Worm (Caenorhabditis elegans) whole organism, late embryonic: Measurements from ENCODE around the gene ZK662.6.

Experiments
- C38D4.7 ChIP-seq: fragments of 200-800 bp; sonication (Bioruptor generic); optimal IDR thresholded peaks from 2 replicates; lab custom pipeline; 2018; ENCODE audit warnings: mild to moderate bottlenecking, missing genetic modification characterization, moderate library complexity, missing compliant biosample characterization
- F13H6.1 ChIP-seq: sonication (generic microtip); optimal IDR thresholded peaks from 2 replicates; lab custom pipeline; 2016; ENCODE audit warnings: missing genetic modification characterization, missing compliant biosample characterization
- ahr-1 ChIP-seq: sonication (generic microtip); optimal IDR thresholded peaks from 2 replicates; lab custom pipeline; 2016; ENCODE audit warnings: missing genetic modification characterization, missing compliant biosample characterization
- ama-1 ChIP-seq: fragments of 150-350 bp; optimal IDR thresholded peaks from 2 replicates; lab custom pipeline; 2014
- ceh-19 ChIP-seq: fragments of 200-800 bp; sonication (Bioruptor generic); optimal IDR thresholded peaks from 2 replicates; lab custom pipeline; 2018; ENCODE audit warnings: mild to moderate bottlenecking, missing genetic modification characterization, missing compliant biosample characterization
- ceh-2 ChIP-seq: sonication (generic microtip); optimal IDR thresholded peaks from 2 replicates; lab custom pipeline; 2016; ENCODE audit warnings: missing genotype, missing genetic modification characterization, missing compliant biosample characterization
- ceh-30 ChIP-seq: fragments of 150-350 bp; optimal IDR thresholded peaks from 2 replicates; lab custom pipeline; 2014; ENCODE audit warnings: missing biosample characterization, missing genetic modification characterization
- ceh-31 ChIP-seq: sonication (generic microtip); optimal IDR thresholded peaks from 2 replicates; lab custom pipeline; 2016; ENCODE audit warnings: missing genetic modification characterization, missing compliant biosample characterization
- ceh-34 ChIP-seq: sonication (generic microtip); optimal IDR thresholded peaks from 2 replicates; lab custom pipeline; 2016; ENCODE audit warnings: mild to moderate bottlenecking, missing genetic modification characterization, missing compliant biosample characterization
- ceh-45 ChIP-seq: fragments of 200-800 bp; sonication (Bioruptor generic); IDR thresholded peaks from 2 replicates; pipeline ENCODE4 v1.3.6; 2022; ENCODE audit warnings: missing genetic modification reagents, missing genetic modification characterization, missing compliant biosample characterization
- ceh-6 ChIP-seq: fragments of 200-800 bp; sonication (Bioruptor generic); optimal IDR thresholded peaks from 2 replicates; lab custom pipeline; 2018; ENCODE audit warnings: mild to moderate bottlenecking, missing genetic modification characterization, missing compliant biosample characterization
- ceh-9 ChIP-seq: sonication (generic microtip); optimal IDR thresholded peaks from 2 replicates; lab custom pipeline; 2016; ENCODE audit warnings: mild to moderate bottlenecking, missing genetic modification characterization, inconsistent platforms, missing compliant biosample characterization
- che-1 ChIP-seq: sonication (generic microtip); optimal IDR thresholded peaks from 2 replicates; lab custom pipeline; 2016; ENCODE audit warnings: mild to moderate bottlenecking, missing genetic modification characterization, missing compliant biosample characterization
- dmd-4 ChIP-seq: sonication (generic microtip); optimal IDR thresholded peaks from 2 replicates; lab custom pipeline; 2016; ENCODE audit warnings: borderline replicate concordance, missing genetic modification characterization, missing compliant biosample characterization
- dve-1 ChIP-seq: sonication (generic microtip); optimal IDR thresholded peaks from 2 replicates; lab custom pipeline; 2017; ENCODE audit warnings: antibody characterized with exemption, mild to moderate bottlenecking, missing genetic modification characterization, missing compliant biosample characterization
- elt-2 ChIP-seq: sonication (generic microtip); optimal IDR thresholded peaks from 2 replicates; lab custom pipeline; 2016; ENCODE audit warnings: missing genetic modification reagents, missing genetic modification characterization, missing compliant biosample characterization
- elt-4 ChIP-seq: sonication (generic microtip); optimal IDR thresholded peaks from 2 replicates; lab custom pipeline; 2016; ENCODE audit warnings: missing genetic modification characterization, missing compliant biosample characterization
- fax-1 ChIP-seq: sonication (generic microtip); optimal IDR thresholded peaks from 2 replicates; lab custom pipeline; 2016; ENCODE audit warnings: missing genotype, missing genetic modification characterization, missing compliant biosample characterization
- gmeb-2 ChIP-seq: sonication (generic microtip); optimal IDR thresholded peaks from 2 replicates; lab custom pipeline; 2016; ENCODE audit warnings: missing genetic modification characterization, inconsistent platforms, missing compliant biosample characterization
- hlh-13 ChIP-seq: fragments of 200-800 bp; sonication (Bioruptor generic); optimal IDR thresholded peaks from 2 replicates; lab custom pipeline; 2018; ENCODE audit warnings: mild to moderate bottlenecking, missing genetic modification characterization, missing compliant biosample characterization
- hlh-30 ChIP-seq: sonication (generic microtip); optimal IDR thresholded peaks from 2 replicates; lab custom pipeline; 2017; ENCODE audit warnings: antibody characterized with exemption, missing genetic modification characterization, missing compliant biosample characterization; ENCODE audit not compliant: insufficient read depth
- hlh-8 ChIP-seq: sonication (generic microtip); optimal IDR thresholded peaks from 2 replicates; lab custom pipeline; 2016; ENCODE audit warnings: missing genotype, missing genetic modification characterization, missing compliant biosample characterization
- madf-2 ChIP-seq: sonication (generic microtip); optimal IDR thresholded peaks from 2 replicates; lab custom pipeline; 2017; ENCODE audit warnings: missing genetic modification characterization, missing compliant biosample characterization
- mec-3 ChIP-seq: sonication (generic microtip); optimal IDR thresholded peaks from 2 replicates; lab custom pipeline; 2016; ENCODE audit warnings: borderline replicate concordance, missing genetic modification characterization, missing compliant biosample characterization
- nhr-232 ChIP-seq: sonication (generic microtip); optimal IDR thresholded peaks from 2 replicates; lab custom pipeline; 2016; ENCODE audit warnings: missing genetic modification characterization, missing compliant biosample characterization
- pha-4 ChIP-seq: fragments of 150-350 bp; optimal IDR thresholded peaks from 2 replicates; lab custom pipeline; 2018; ENCODE audit warnings: missing biosample characterization, missing genetic modification reagents, missing genetic modification characterization
- pros-1 ChIP-seq: fragments of 150-350 bp; optimal IDR thresholded peaks from 2 replicates; lab custom pipeline; 2014; ENCODE audit warnings: missing biosample characterization, missing genetic modification reagents, missing genetic modification characterization
- ref-2 ChIP-seq: sonication (generic microtip); optimal IDR thresholded peaks from 2 replicates; lab custom pipeline; 2016; ENCODE audit warnings: missing genetic modification characterization, missing compliant biosample characterization
- rnt-1 ChIP-seq: sonication (generic microtip); optimal IDR thresholded peaks from 2 replicates; lab custom pipeline; 2016; ENCODE audit warnings: missing genetic modification characterization, missing compliant biosample characterization
- sox-2 ChIP-seq: fragments of 200-800 bp; sonication (Bioruptor generic); IDR thresholded peaks from 2 replicates; pipeline ENCODE4 v1.3.6; 2022; ENCODE audit warnings: missing genetic modification reagents, missing genetic modification characterization, missing compliant biosample characterization
- sox-4 ChIP-seq: sonication (generic microtip); optimal IDR thresholded peaks from 2 replicates; lab custom pipeline; 2017; ENCODE audit warnings: mild to moderate bottlenecking, missing genetic modification characterization, inconsistent platforms, missing compliant biosample characterization
- syd-9 ChIP-seq: sonication (generic microtip); optimal IDR thresholded peaks from 2 replicates; lab custom pipeline; 2016; ENCODE audit warnings: mild to moderate bottlenecking, missing genetic modification characterization, moderate library complexity, missing compliant biosample characterization
- ttx-3 ChIP-seq: sonication (generic microtip); optimal IDR thresholded peaks from 2 replicates; lab custom pipeline; 2016; ENCODE audit warnings: missing genetic modification reagents, missing genetic modification characterization, missing compliant biosample characterization
- unc-3 ChIP-seq, 2 experiments: fragments of 200-800 bp in 1 of 2; sonication (Bioruptor generic) in 1 of 2; sonication (generic microtip) in 1 of 2; conservative IDR thresholded peaks in 1 of 2; optimal IDR thresholded peaks in 1 of 2; 2 replicates each; pipeline versions ENCODE4 v1.3.6 to Lab custom; 2016 to 2022; ENCODE audit warnings: missing compliant biosample characterization in 2 of 2, missing genetic modification characterization in 2 of 2, missing genetic modification reagents in 1 of 2
- unc-42 ChIP-seq: sonication (generic microtip); optimal IDR thresholded peaks from 2 replicates; lab custom pipeline; 2016; ENCODE audit warnings: missing genotype, missing genetic modification characterization, missing compliant biosample characterization
- unc-55 ChIP-seq: sonication (generic microtip); optimal IDR thresholded peaks from 2 replicates; lab custom pipeline; 2017; ENCODE audit warnings: missing biosample characterization, missing genetic modification reagents, missing genetic modification characterization
- ztf-16 ChIP-seq: sonication (generic microtip); optimal IDR thresholded peaks from 2 replicates; lab custom pipeline; 2017; ENCODE audit warnings: missing genetic modification characterization, missing compliant biosample characterization

The ZK662.6 gene

ce11 chrX:15707366-15707892 is 11.0 kb upstream of the ZK662.6 start (continued):
- TF ChIP-seq unc-55 (GFP tag; lab: Kevin White, UChicago), result peak; percentile 63
- TF ChIP-seq ceh-45 (GFP tag; lab: Robert Waterston, UW), result 0 out of 2 replicates have a peak, but pooled peaks have one; percentile 25
- peak; percentile 47 for TF ChIP-seq ttx-3
- no peak for TF ChIP-seq ceh-6 (GFP tag; lab: Kevin White, UChicago)
- peak; percentile 76 for TF ChIP-seq unc-42 (tag; lab: Kevin White, UChicago)
- TF ChIP-seq C38D4.7 (GFP tag; lab: Kevin White, UChicago), result no peak
- peak; percentile 85 for TF ChIP-seq hlh-30 (tag; lab: Kevin White, UChicago)
- peak; percentile 63 for TF ChIP-seq ceh-30 (tag; lab: Kevin White, UChicago)
- TF ChIP-seq F13H6.1, result peak; percentile 92
- TF ChIP-seq syd-9 (tag; lab: Kevin White, UChicago), result peak; percentile 58
- peak; percentile 83 for TF ChIP-seq ceh-19
- TF ChIP-seq ceh-31 (tag; lab: Kevin White, UChicago), result peak; percentile 97
- peak; percentile 26 for TF ChIP-seq gmeb-2
- TF ChIP-seq ama-1, result no peak
- no peak for TF ChIP-seq hlh-8 (tag; lab: Kevin White, UChicago)
- TF ChIP-seq dmd-4 (tag; lab: Kevin White, UChicago), result no peak
- peak; percentile 68 for TF ChIP-seq ceh-2 (tag; lab: Kevin White, UChicago)
- TF ChIP-seq, all 69 proteins: peak for 32

ce11 chrX:15707913-15708312 is 10.5 kb upstream of the ZK662.6 start, which contains the start of gene nhr-48:
Gene nhr-48, plus strand, starts transcription at chrX:15708213.
- no peak for TF ChIP-seq syd-9 (tag; lab: Kevin White, UChicago)
- no peak for TF ChIP-seq gmeb-2
- no peak for TF ChIP-seq hlh-8 (tag; lab: Kevin White, UChicago)
- TF ChIP-seq rnt-1 (tag; lab: Kevin White, UChicago), result no peak
- TF ChIP-seq elt-2 (tag; lab: Kevin White, UChicago), result no peak
- no peak for TF ChIP-seq F13H6.1
- TF ChIP-seq fax-1 (tag; lab: Kevin White, UChicago), result no peak
- no peak for TF ChIP-seq nhr-232 (tag; lab: Kevin White, UChicago)
- TF ChIP-seq ceh-34 (tag; lab: Kevin White, UChicago), result no peak
- TF ChIP-seq ref-2 (tag; lab: Kevin White, UChicago), result no peak
- TF ChIP-seq che-1 (tag; lab: Kevin White, UChicago), result no peak
- TF ChIP-seq, all 69 proteins: peak for 0

DNA sequence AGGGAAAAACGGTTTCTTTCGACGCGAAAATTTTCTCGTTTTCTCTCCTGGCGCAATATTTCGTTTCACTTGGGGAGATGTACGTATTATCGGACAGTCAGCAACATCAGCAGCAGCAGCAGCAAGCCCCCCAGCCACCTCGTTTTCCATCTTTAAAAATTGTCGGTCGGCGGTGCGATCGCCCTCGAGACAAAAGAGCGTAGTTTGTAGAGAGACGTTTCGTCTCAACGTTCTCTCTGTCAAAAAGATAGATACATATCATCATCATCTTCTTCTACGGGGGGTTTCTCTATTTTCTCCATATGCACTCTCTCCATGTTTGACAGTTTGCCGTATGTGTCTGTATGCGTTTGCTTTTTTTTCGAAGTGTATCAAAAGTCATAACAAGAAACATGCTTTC is 8.8 kb upstream of the ZK662.6 start:
- TF ChIP-seq gmeb-2 (no peak), sox-2 (GFP tag; lab: Robert Waterston, UW) (no peak), elt-2 (tag; lab: Kevin White, UChicago) (no peak), pros-1 (no peak), ztf-16 (tag; lab: Kevin White, UChicago) (no peak), elt-4 (tag; lab: Kevin White, UChicago) (no peak), sox-4 (tag; lab: Kevin White, UChicago) (no peak), ahr-1 (tag; lab: Kevin White, UChicago) (no peak), ceh-19 (no peak), unc-3 (GFP tag; conservative IDR thresholded peaks at IDR 0.05; lab: Robert Waterston, UW) (no peak), unc-3 (tag; optimal IDR thresholded peaks at IDR 0.05; lab: Kevin White, UChicago) (no peak), ceh-9 (tag; lab: Kevin White, UChicago) (no peak), ceh-31 (tag; lab: Kevin White, UChicago) (no peak), dve-1 (tag; lab: Kevin White, UChicago) (no peak), madf-2 (tag; lab: Kevin White, UChicago) (no peak), ceh-2 (tag; lab: Kevin White, UChicago) (no peak), mec-3 (tag; lab: Kevin White, UChicago) (no peak), hlh-13 (GFP tag; lab: Kevin White, UChicago) (no peak), pha-4 (no peak)
